Fruit fly (Drosophila melanogaster): ENCODE data around the gene bocks.

The bocks gene

dm6 chr3R:9551013-9551658, 39.7 kb downstream of the bocks start (continued):
- TF ChIP-seq nerfin-1 (tag; optimal IDR thresholded peaks at IDR 0.05) = peak; percentile 43
- TF ChIP-seq lbe (GFP tag; optimal IDR thresholded peaks at IDR 0.05) = peak; percentile 58
- peak; percentile 11 for TF ChIP-seq ewg (GFP tag; optimal IDR thresholded peaks at IDR 0.05)
- no peak for TF ChIP-seq Rx (GFP tag; IDR thresholded peaks at IDR 0.05)
- TF ChIP-seq Hand (GFP tag; optimal IDR thresholded peaks at IDR 0.05) = peak; percentile 56
- TF ChIP-seq PHDP (tag; optimal IDR thresholded peaks at IDR 0.05) = no peak
- no peak for TF ChIP-seq Bteb2 (GFP tag; optimal IDR thresholded peaks at IDR 0.05)
- TF ChIP-seq HmgD (GFP tag; optimal IDR thresholded peaks at IDR 0.05) = peak; percentile 83
- TF ChIP-seq lab (GFP tag; optimal IDR thresholded peaks at IDR 0.05) = peak; percentile 68
- TF ChIP-seq CG1792 (GFP tag; optimal IDR thresholded peaks at IDR 0.05) = peak; percentile 5
- peak; percentile 0 for TF ChIP-seq D19A (tag; optimal IDR thresholded peaks at IDR 0.05)
- peak; percentile 72 for TF ChIP-seq ash1 (GFP tag; optimal IDR thresholded peaks at IDR 0.05)
- no peak for TF ChIP-seq Bgb (GFP tag; IDR thresholded peaks at IDR 0.05; ENCODE audit: partially characterized antibody)
- TF ChIP-seq gsb-n (tag; optimal IDR thresholded peaks at IDR 0.05) = no peak
- TF ChIP-seq CG6765 (GFP tag; optimal IDR thresholded peaks at IDR 0.05) = peak; percentile 82
- TF ChIP-seq Usf (GFP tag; optimal IDR thresholded peaks at IDR 0.05) = no peak
- TF ChIP-seq Side (GFP tag; optimal IDR thresholded peaks at IDR 0.05) = peak; percentile 66
- TF ChIP-seq CG16813 (GFP tag; IDR thresholded peaks at IDR 0.05; ENCODE audit: partially characterized antibody) = no peak
- peak; percentile 27 for TF ChIP-seq en (GFP tag; optimal IDR thresholded peaks at IDR 0.05)
- TF ChIP-seq ERR (GFP tag; optimal IDR thresholded peaks at IDR 0.05) = peak; percentile 69
- peak; percentile 71 for TF ChIP-seq CG6854 (GFP tag; optimal IDR thresholded peaks at IDR 0.05)
- peak; percentile 66 for TF ChIP-seq CG13894 (tag; optimal IDR thresholded peaks at IDR 0.05)
- no peak for TF ChIP-seq CG7372 (GFP tag; IDR thresholded peaks at IDR 0.05)
- TF ChIP-seq Ptx1 (GFP tag; IDR thresholded peaks at IDR 0.05) = no peak
- TF ChIP-seq pros (GFP tag; optimal IDR thresholded peaks at IDR 0.05) = peak; percentile 45
- TF ChIP-seq ftz-f1 (GFP tag; optimal IDR thresholded peaks at IDR 0.05) = peak; percentile 97
- TF ChIP-seq disco-r (GFP tag; optimal IDR thresholded peaks at IDR 0.05) = peak; percentile 32
- no peak for TF ChIP-seq CG11695 (GFP tag; IDR thresholded peaks at IDR 0.05)
- TF ChIP-seq kni (GFP tag; optimal IDR thresholded peaks at IDR 0.05) = peak; percentile 79
- TF ChIP-seq CG1832 (GFP tag; optimal IDR thresholded peaks at IDR 0.05) = peak; percentile 90
- no peak for TF ChIP-seq ttk (GFP tag; IDR thresholded peaks at IDR 0.05)
- no peak for TF ChIP-seq ap (GFP tag; IDR thresholded peaks at IDR 0.05)
- TF ChIP-seq CG31388 (GFP tag; optimal IDR thresholded peaks at IDR 0.05) = no peak
- peak; percentile 13 for TF ChIP-seq cwo (GFP tag; optimal IDR thresholded peaks at IDR 0.05)
- TF ChIP-seq CG17912 (GFP tag; optimal IDR thresholded peaks at IDR 0.05) = peak; percentile 87
- TF ChIP-seq HmgZ (tag; optimal IDR thresholded peaks at IDR 0.05) = peak; percentile 79
- TF ChIP-seq p53 (GFP tag; optimal IDR thresholded peaks at IDR 0.05) = no peak
- peak; percentile 74 for TF ChIP-seq CG13624 (GFP tag; optimal IDR thresholded peaks at IDR 0.05)
- peak; percentile 11 to 74 for TF ChIP-seq Pdp1 (GFP tag; optimal IDR thresholded peaks at IDR 0.05)
- peak; percentile 32 for TF ChIP-seq CG11723 (GFP tag; optimal IDR thresholded peaks at IDR 0.05)
- no peak for TF ChIP-seq phol (tag; optimal IDR thresholded peaks at IDR 0.05)
- peak; percentile 49 for TF ChIP-seq pzg (GFP tag; optimal IDR thresholded peaks at IDR 0.05)
- TF ChIP-seq pb (GFP tag; optimal IDR thresholded peaks at IDR 0.05) = peak; percentile 38
- TF ChIP-seq esg (GFP tag; conservative IDR thresholded peaks at IDR 0.05) = no peak
- TF ChIP-seq sug (tag; optimal IDR thresholded peaks at IDR 0.05) = peak; percentile 77
- peak; percentile 22 for TF ChIP-seq Sry-β (GFP tag; optimal IDR thresholded peaks at IDR 0.05)
- no peak for TF ChIP-seq az2 (GFP tag; optimal IDR thresholded peaks at IDR 0.05)
- peak; percentile 52 for TF ChIP-seq CG6254 (GFP tag; optimal IDR thresholded peaks at IDR 0.05)
- TF ChIP-seq B-H2 (GFP tag; optimal IDR thresholded peaks at IDR 0.05) = peak; percentile 50
- TF ChIP-seq CG4820 (GFP tag; optimal IDR thresholded peaks at IDR 0.05) = no peak

All from whole organism, embryonic.